Fruit fly (Drosophila melanogaster) whole organism, adult: ENCODE data around the gene wit.

ENCODE experiments used
- CG11617 ChIP-seq: fragments of 200-800 bp; sonication (Bioruptor generic); optimal IDR thresholded peaks from 2 replicates; lab custom pipeline; 2017; ENCODE audit warnings: mild to moderate bottlenecking, missing biosample characterization, missing genetic modification reagents, missing genetic modification characterization
- CG12768 ChIP-seq: fragments of 200-800 bp; sonication (Bioruptor generic); optimal IDR thresholded peaks from 2 replicates; lab custom pipeline; 2017; ENCODE audit warnings: missing biosample characterization, missing genetic modification characterization, mild to moderate bottlenecking, moderate library complexity, missing genetic modification reagents
- CG14711 ChIP-seq: fragments of 200-800 bp; sonication (Bioruptor generic); optimal IDR thresholded peaks from 2 replicates; lab custom pipeline; 2018; ENCODE audit warnings: missing biosample characterization, mild to moderate bottlenecking, missing genetic modification characterization, moderate library complexity
- CG1620 ChIP-seq: fragments of 200-800 bp; sonication (Bioruptor generic); optimal IDR thresholded peaks from 2 replicates; lab custom pipeline; 2016; ENCODE audit warnings: missing biosample characterization, missing genetic modification characterization
- CG33017 ChIP-seq: fragments of 200-800 bp; sonication (Bioruptor generic); optimal IDR thresholded peaks from 2 replicates; lab custom pipeline; 2018; ENCODE audit warnings: missing biosample characterization, mild to moderate bottlenecking, missing genetic modification characterization, moderate library complexity
- CG5204 ChIP-seq: fragments of 200-800 bp; sonication (Bioruptor generic); optimal IDR thresholded peaks from 2 replicates; lab custom pipeline; 2016; ENCODE audit warnings: missing biosample characterization, missing genetic modification characterization
- CG7045 ChIP-seq: fragments of 200-800 bp; sonication (Bioruptor generic); optimal IDR thresholded peaks from 2 replicates; lab custom pipeline; 2017; ENCODE audit warnings: missing biosample characterization, mild to moderate bottlenecking, missing genetic modification characterization
- CG7101 ChIP-seq: fragments of 200-800 bp; sonication (Bioruptor generic); optimal IDR thresholded peaks from 2 replicates; lab custom pipeline; 2018; ENCODE audit warnings: missing biosample characterization, mild to moderate bottlenecking, missing genetic modification characterization, moderate library complexity
- Clk ChIP-seq: fragments of 200-800 bp; sonication (Bioruptor generic); optimal IDR thresholded peaks from 2 replicates; lab custom pipeline; 2017; ENCODE audit warnings: missing biosample characterization, missing genetic modification characterization
- Crg-1 ChIP-seq: fragments of 200-800 bp; sonication (Bioruptor generic); optimal IDR thresholded peaks from 2 replicates; lab custom pipeline; 2016; ENCODE audit warnings: missing biosample characterization, missing genetic modification characterization
- Hr96 ChIP-seq: fragments of 200-800 bp; sonication (Bioruptor generic); optimal IDR thresholded peaks from 2 replicates; lab custom pipeline; 2016; ENCODE audit warnings: missing biosample characterization, missing genetic modification characterization
- Mnt ChIP-seq: fragments of 200-800 bp; sonication (Bioruptor generic); optimal IDR thresholded peaks from 2 replicates; lab custom pipeline; 2016; ENCODE audit warnings: missing biosample characterization, mild to moderate bottlenecking, missing genetic modification characterization
- bab1 ChIP-seq: fragments of 200-800 bp; sonication (Bioruptor generic); optimal IDR thresholded peaks from 3 replicates; lab custom pipeline; 2019; ENCODE audit warnings: missing biosample characterization, mild to moderate bottlenecking, missing genetic modification characterization, moderate library complexity
- cic ChIP-seq: fragments of 200-800 bp; sonication (Bioruptor generic); optimal IDR thresholded peaks from 2 replicates; lab custom pipeline; 2017; ENCODE audit warnings: missing biosample characterization, mild to moderate bottlenecking, missing genetic modification characterization, moderate library complexity
- cnc ChIP-seq, 2 experiments: fragments of >200 bp; optimal IDR thresholded peaks; 2 replicates each; lab custom pipeline; 2017
- kay ChIP-seq: fragments of 200-800 bp; sonication (Bioruptor generic); peaks from one replicate; lab custom pipeline; 2016; ENCODE audit warnings: missing biosample characterization, missing genetic modification characterization, borderline replicate concordance
- ovo ChIP-seq: fragments of 200-800 bp; sonication (Bioruptor generic); optimal IDR thresholded peaks from 2 replicates; lab custom pipeline; 2016; ENCODE audit warnings: missing biosample characterization, missing genetic modification characterization
- pad ChIP-seq: fragments of 200-800 bp; sonication (Bioruptor generic); optimal IDR thresholded peaks from 3 replicates; lab custom pipeline; 2017; ENCODE audit warnings: missing biosample characterization, missing genetic modification characterization, mild to moderate bottlenecking, moderate library complexity, missing genetic modification reagents
- tj ChIP-seq: fragments of 200-800 bp; sonication (Bioruptor generic); optimal IDR thresholded peaks from 3 replicates; lab custom pipeline; 2017; ENCODE audit warnings: missing biosample characterization, mild to moderate bottlenecking, missing genetic modification characterization, moderate library complexity
- toe ChIP-seq: fragments of 200-800 bp; sonication (Bioruptor generic); optimal IDR thresholded peaks from 2 replicates; lab custom pipeline; 2016; ENCODE audit warnings: missing biosample characterization, missing genetic modification characterization

Gene wit

dm6 chr3L:4055438-4055962 lies 16.0 kb downstream of the wit start:
- no peak for TF ChIP-seq bab1 (GFP tag; lab: Kevin White, UChicago)
- no peak for TF ChIP-seq CG11617 (GFP tag; lab: Kevin White, UChicago)
- no peak for TF ChIP-seq kay (GFP tag; lab: Kevin White, UChicago)
- TF ChIP-seq toe: no peak
- TF ChIP-seq CG33017: no peak
- TF ChIP-seq pad (GFP tag; lab: Kevin White, UChicago): no peak
- no peak for TF ChIP-seq cnc (optimal IDR thresholded peaks at IDR 0.05; lab: Kevin White, UChicago)
- no peak for TF ChIP-seq Hr96 (GFP tag; lab: Kevin White, UChicago)
- TF ChIP-seq CG7101 (tag; lab: Kevin White, UChicago): no peak
- no peak for TF ChIP-seq Mnt (GFP tag; lab: Kevin White, UChicago)
- no peak for TF ChIP-seq CG12768 (GFP tag; lab: Kevin White, UChicago)
- TF ChIP-seq ovo (GFP tag; lab: Kevin White, UChicago): no peak
- TF ChIP-seq cic (GFP tag; lab: Kevin White, UChicago): no peak
- no peak for TF ChIP-seq Crg-1
- no peak for TF ChIP-seq CG5204 (GFP tag; lab: Kevin White, UChicago)
- no peak for TF ChIP-seq CG1620 (GFP tag; lab: Kevin White, UChicago)
- TF ChIP-seq tj (GFP tag; lab: Kevin White, UChicago): no peak
- TF ChIP-seq CG7045 (GFP tag; lab: Kevin White, UChicago): no peak
- TF ChIP-seq Clk (GFP tag; lab: Kevin White, UChicago): no peak

DNA sequence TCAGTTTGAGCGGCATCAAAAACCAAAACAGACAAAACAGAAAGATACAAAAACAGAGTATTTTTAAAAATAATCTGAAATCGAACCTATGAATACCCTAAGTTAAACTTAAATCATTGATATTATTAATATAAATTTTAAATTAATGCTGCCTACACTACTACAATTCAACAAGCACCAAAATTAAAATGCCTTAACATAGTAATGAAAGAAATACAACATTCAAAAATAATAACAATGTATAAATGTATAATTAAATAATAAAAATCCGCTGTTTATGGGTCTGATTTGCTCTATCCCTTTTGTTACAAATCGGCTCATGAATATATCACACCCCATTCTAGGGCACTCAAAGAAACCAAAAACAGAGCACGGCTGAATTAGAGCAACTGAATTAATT lies 22.4 kb downstream of the wit start:
- TF ChIP-seq CG1620 (GFP tag; lab: Kevin White, UChicago) (no peak), kay (GFP tag; lab: Kevin White, UChicago) (no peak), cnc (optimal IDR thresholded peaks at IDR 0.05; lab: Kevin White, UChicago) (no peak), Crg-1 (no peak), Hr96 (GFP tag; lab: Kevin White, UChicago) (no peak), CG7045 (GFP tag; lab: Kevin White, UChicago) (no peak), CG14711 (tag; lab: Kevin White, UChicago) (no peak), CG7101 (tag; lab: Kevin White, UChicago) (no peak), CG12768 (GFP tag; lab: Kevin White, UChicago) (no peak)

dm6 chr3L:4047635-4048034 lies 23.9 kb downstream of the wit start, which contains the start of gene Dpy-30L2:
Dpy-30L2 (minus strand) TSS chr3L:4047735.
- TF ChIP-seq CG11617 (GFP tag; lab: Kevin White, UChicago): no peak

- TF ChIP-seq kay (GFP tag; lab: Kevin White, UChicago): no peak
- TF ChIP-seq tj (GFP tag; lab: Kevin White, UChicago): peak; percentile 14
- no peak for TF ChIP-seq Clk (GFP tag; lab: Kevin White, UChicago)
- no peak for TF ChIP-seq ovo (GFP tag; lab: Kevin White, UChicago)
These were observed 25.2 kb downstream of the wit start, which contains the start of gene CG1136 for dm6 chr3L:4046289-4046688. CG1136 (plus strand) TSS chr3L:4046596.

DNA sequence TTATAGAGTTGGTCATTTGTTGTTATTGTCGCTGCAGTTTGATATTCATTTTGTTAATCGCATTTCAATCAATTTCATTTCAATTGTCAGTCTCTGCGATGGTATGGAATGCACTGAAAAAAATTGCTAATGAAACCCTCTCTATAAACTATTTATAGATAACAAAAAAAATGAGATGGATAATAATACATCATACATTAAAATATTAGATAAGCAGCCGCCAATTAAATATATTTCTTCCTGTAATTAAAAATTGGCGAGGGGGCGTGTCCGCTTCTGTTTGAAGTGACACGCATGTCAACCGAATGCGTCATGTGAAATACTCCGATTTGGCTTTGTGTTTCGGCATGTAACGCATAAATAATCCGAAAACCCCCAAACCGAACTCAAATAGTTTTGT lies 27.0 kb downstream of the wit start:
- TF ChIP-seq bab1 (GFP tag; lab: Kevin White, UChicago) (no peak), CG5204 (GFP tag; lab: Kevin White, UChicago) (peak; percentile 36)

DNA sequence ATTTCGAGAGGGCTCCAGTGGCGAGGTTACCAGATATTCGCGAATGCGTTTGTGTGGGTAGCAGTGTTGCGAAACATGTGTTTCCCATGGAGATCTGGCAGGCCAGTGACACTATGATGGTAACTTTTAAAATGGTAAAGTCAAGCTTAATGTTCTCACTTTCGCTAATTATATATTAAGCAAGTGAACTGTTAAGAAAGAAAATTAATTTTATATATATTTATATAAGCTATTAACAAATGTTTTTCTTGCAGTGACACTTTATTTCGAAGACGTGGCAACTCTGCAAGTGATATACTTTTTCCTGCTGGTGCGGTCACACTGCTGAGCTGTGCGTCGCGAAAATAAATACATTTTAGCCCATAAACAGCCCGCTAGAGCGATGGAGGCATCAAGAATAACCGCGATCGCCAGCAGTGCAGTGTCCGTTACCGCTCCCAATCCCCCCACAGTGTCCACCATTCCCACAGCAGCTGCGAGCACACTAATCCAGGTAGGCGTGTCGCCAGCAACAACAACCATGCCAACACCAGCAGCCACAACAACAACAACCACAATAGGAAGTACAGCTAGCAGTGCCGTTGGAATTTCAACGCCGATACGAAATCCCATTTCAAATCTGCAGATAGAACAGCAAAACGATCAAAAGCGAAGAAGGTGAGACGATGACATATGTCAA lies 31.1 kb downstream of the wit start, which contains the start of the genes CG11593 and Rcd5:
CG11593 (minus strand) TSS at position 236 of the 679 bp plus-strand sequence.
Rcd5 (plus strand) TSS at position 283 of the 679 bp plus-strand sequence.
- TF ChIP-seq kay (GFP tag; lab: Kevin White, UChicago): peak; percentile 90
- peak; percentile 67 for TF ChIP-seq Crg-1
- TF ChIP-seq Clk (GFP tag; lab: Kevin White, UChicago): peak; percentile 64
- peak; percentile 50 for TF ChIP-seq CG12768 (GFP tag; lab: Kevin White, UChicago)
- TF ChIP-seq bab1 (GFP tag; lab: Kevin White, UChicago): no peak
- peak; percentile 68 for TF ChIP-seq CG11617 (GFP tag; lab: Kevin White, UChicago)
- peak; percentile 74 for TF ChIP-seq toe
- peak; percentile 62 for TF ChIP-seq ovo (GFP tag; lab: Kevin White, UChicago)
- TF ChIP-seq tj (GFP tag; lab: Kevin White, UChicago): peak; percentile 23
- peak; percentile 29 for TF ChIP-seq CG1620 (GFP tag; lab: Kevin White, UChicago)
- peak; percentile 62 for TF ChIP-seq CG5204 (GFP tag; lab: Kevin White, UChicago)
- TF ChIP-seq CG14711 (tag; lab: Kevin White, UChicago): peak; percentile 84
- TF ChIP-seq CG33017: peak; percentile 51
- peak; percentile 19 for TF ChIP-seq Hr96 (GFP tag; lab: Kevin White, UChicago)
- peak; percentile 76 for TF ChIP-seq CG7101 (tag; lab: Kevin White, UChicago)
- TF ChIP-seq cic (GFP tag; lab: Kevin White, UChicago): no peak
- peak; percentile 67 for TF ChIP-seq CG7045 (GFP tag; lab: Kevin White, UChicago)
- TF ChIP-seq pad (GFP tag; lab: Kevin White, UChicago): peak; percentile 58
- no peak for TF ChIP-seq cnc (optimal IDR thresholded peaks at IDR 0.05; lab: Kevin White, UChicago)
- peak; percentile 59 for TF ChIP-seq Mnt (GFP tag; lab: Kevin White, UChicago)
